Fruit fly (Drosophila melanogaster) whole organism, adult: ENCODE results near the gene CG11828.

Source experiments
- CG11617 ChIP-seq: fragments of 200-800 bp; sonication (Bioruptor generic); optimal IDR thresholded peaks from 2 replicates; lab custom pipeline; 2017; ENCODE audit warnings: mild to moderate bottlenecking, missing biosample characterization, missing genetic modification reagents, missing genetic modification characterization
- CG14711 ChIP-seq: fragments of 200-800 bp; sonication (Bioruptor generic); optimal IDR thresholded peaks from 2 replicates; lab custom pipeline; 2018; ENCODE audit warnings: missing biosample characterization, mild to moderate bottlenecking, missing genetic modification characterization, moderate library complexity
- CG1620 ChIP-seq: fragments of 200-800 bp; sonication (Bioruptor generic); optimal IDR thresholded peaks from 2 replicates; lab custom pipeline; 2016; ENCODE audit warnings: missing biosample characterization, missing genetic modification characterization
- CG33017 ChIP-seq: fragments of 200-800 bp; sonication (Bioruptor generic); optimal IDR thresholded peaks from 2 replicates; lab custom pipeline; 2018; ENCODE audit warnings: missing biosample characterization, mild to moderate bottlenecking, missing genetic modification characterization, moderate library complexity
- CG5204 ChIP-seq: fragments of 200-800 bp; sonication (Bioruptor generic); optimal IDR thresholded peaks from 2 replicates; lab custom pipeline; 2016; ENCODE audit warnings: missing biosample characterization, missing genetic modification characterization
- CG7101 ChIP-seq: fragments of 200-800 bp; sonication (Bioruptor generic); optimal IDR thresholded peaks from 2 replicates; lab custom pipeline; 2018; ENCODE audit warnings: missing biosample characterization, mild to moderate bottlenecking, missing genetic modification characterization, moderate library complexity
- bab1 ChIP-seq: fragments of 200-800 bp; sonication (Bioruptor generic); optimal IDR thresholded peaks from 3 replicates; lab custom pipeline; 2019; ENCODE audit warnings: missing biosample characterization, mild to moderate bottlenecking, missing genetic modification characterization, moderate library complexity
- cic ChIP-seq: fragments of 200-800 bp; sonication (Bioruptor generic); optimal IDR thresholded peaks from 2 replicates; lab custom pipeline; 2017; ENCODE audit warnings: missing biosample characterization, mild to moderate bottlenecking, missing genetic modification characterization, moderate library complexity
- cnc ChIP-seq, 2 experiments: fragments of >200 bp; optimal IDR thresholded peaks; 2 replicates each; lab custom pipeline; 2017
- kay ChIP-seq: fragments of 200-800 bp; sonication (Bioruptor generic); peaks from one replicate; lab custom pipeline; 2016; ENCODE audit warnings: missing biosample characterization, missing genetic modification characterization, borderline replicate concordance
- ovo ChIP-seq: fragments of 200-800 bp; sonication (Bioruptor generic); optimal IDR thresholded peaks from 2 replicates; lab custom pipeline; 2016; ENCODE audit warnings: missing biosample characterization, missing genetic modification characterization
- tj ChIP-seq: fragments of 200-800 bp; sonication (Bioruptor generic); optimal IDR thresholded peaks from 3 replicates; lab custom pipeline; 2017; ENCODE audit warnings: missing biosample characterization, mild to moderate bottlenecking, missing genetic modification characterization, moderate library complexity
- toe ChIP-seq: fragments of 200-800 bp; sonication (Bioruptor generic); optimal IDR thresholded peaks from 2 replicates; lab custom pipeline; 2016; ENCODE audit warnings: missing biosample characterization, missing genetic modification characterization

dm6 chr3R:28950859-28951351, 28.1 kb downstream of the CG11828 start:
- TF ChIP-seq kay (GFP tag; lab: Kevin White, UChicago) (no peak), CG11617 (GFP tag; lab: Kevin White, UChicago) (no peak), CG14711 (tag; lab: Kevin White, UChicago) (no peak), CG1620 (GFP tag; lab: Kevin White, UChicago) (no peak), CG33017 (tag; lab: Kevin White, UChicago) (no peak), bab1 (GFP tag; lab: Kevin White, UChicago) (no peak), cnc (optimal IDR thresholded peaks at IDR 0.05; lab: Kevin White, UChicago) (no peak), CG5204 (GFP tag; lab: Kevin White, UChicago) (no peak), cic (GFP tag; lab: Kevin White, UChicago) (no peak), toe (GFP tag; lab: Kevin White, UChicago) (no peak), CG7101 (tag; lab: Kevin White, UChicago) (no peak), ovo (GFP tag; lab: Kevin White, UChicago) (no peak), tj (GFP tag; lab: Kevin White, UChicago) (no peak)
